Fruit fly (Drosophila melanogaster): ENCODE data around the gene CG6933.

DNA sequence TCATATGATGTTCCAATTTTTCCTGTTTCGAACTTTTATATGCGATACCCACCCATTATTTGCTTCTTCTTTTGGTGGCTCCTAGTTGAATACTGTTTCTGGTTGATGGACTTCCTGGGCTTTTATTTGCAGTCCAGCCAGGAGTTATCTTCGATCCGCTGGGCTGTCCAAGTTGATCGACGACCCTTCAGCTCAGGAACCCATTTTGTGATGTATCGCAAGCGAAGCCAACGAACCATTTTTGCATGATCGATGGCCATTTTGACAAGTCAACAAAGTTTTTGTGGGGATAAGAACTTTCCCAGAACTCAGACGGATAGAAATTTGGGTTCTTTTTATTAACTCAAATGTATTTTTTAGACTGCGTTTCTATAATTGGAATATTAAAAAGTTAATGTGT, 14.3 kb downstream of the CG6933 start, which contains the start of gene CG7290:
- TF ChIP-seq CG8478 (optimal IDR thresholded peaks at IDR 0.05) (no peak), psq (optimal IDR thresholded peaks at IDR 0.05) (no peak), usp (GFP tag; optimal IDR thresholded peaks at IDR 0.05) (no peak)

All from whole organism.